Fruit fly (Drosophila melanogaster): ENCODE results near the gene Mipp1.

Mipp1 gene

dm6 chr3L:16567495-16567894 lies 5.6 kb downstream of the Mipp1 start (continued):
- TF ChIP-seq bsh (GFP tag; optimal IDR thresholded peaks at IDR 0.05): peak in 1 of 2 experiments; percentile 84
- TF ChIP-seq CG18764 (GFP tag; optimal IDR thresholded peaks at IDR 0.05): peak; percentile 46
- TF ChIP-seq Lhr (GFP tag; optimal IDR thresholded peaks at IDR 0.05): peak; percentile 23
- TF ChIP-seq MESR4 (GFP tag; optimal IDR thresholded peaks at IDR 0.05): no peak
- peak; percentile 50 for TF ChIP-seq E2f1 (GFP tag; IDR thresholded peaks at IDR 0.05)
- TF ChIP-seq kah (GFP tag; optimal IDR thresholded peaks at IDR 0.05): peak; percentile 98
- TF ChIP-seq CG17359 (tag; optimal IDR thresholded peaks at IDR 0.05): peak; percentile 78
- TF ChIP-seq Asciz (GFP tag; optimal IDR thresholded peaks at IDR 0.05): peak; percentile 71
- no peak for TF ChIP-seq hb (GFP tag; IDR thresholded peaks at IDR 0.05; ENCODE audit: partially characterized antibody)
- no peak for TF ChIP-seq crol (GFP tag; IDR thresholded peaks at IDR 0.05)
- peak; percentile 77 for TF ChIP-seq CG18262 (tag; optimal IDR thresholded peaks at IDR 0.05)
- TF ChIP-seq HLH3B (GFP tag; IDR thresholded peaks at IDR 0.05): peak; percentile 67
- peak; percentile 30 for TF ChIP-seq CG33557 (GFP tag; optimal IDR thresholded peaks at IDR 0.05)
- TF ChIP-seq Ptx1 (GFP tag; IDR thresholded peaks at IDR 0.05): peak; percentile 61
- peak; percentile 33 for TF ChIP-seq CG11723 (GFP tag; optimal IDR thresholded peaks at IDR 0.05)

DNA sequence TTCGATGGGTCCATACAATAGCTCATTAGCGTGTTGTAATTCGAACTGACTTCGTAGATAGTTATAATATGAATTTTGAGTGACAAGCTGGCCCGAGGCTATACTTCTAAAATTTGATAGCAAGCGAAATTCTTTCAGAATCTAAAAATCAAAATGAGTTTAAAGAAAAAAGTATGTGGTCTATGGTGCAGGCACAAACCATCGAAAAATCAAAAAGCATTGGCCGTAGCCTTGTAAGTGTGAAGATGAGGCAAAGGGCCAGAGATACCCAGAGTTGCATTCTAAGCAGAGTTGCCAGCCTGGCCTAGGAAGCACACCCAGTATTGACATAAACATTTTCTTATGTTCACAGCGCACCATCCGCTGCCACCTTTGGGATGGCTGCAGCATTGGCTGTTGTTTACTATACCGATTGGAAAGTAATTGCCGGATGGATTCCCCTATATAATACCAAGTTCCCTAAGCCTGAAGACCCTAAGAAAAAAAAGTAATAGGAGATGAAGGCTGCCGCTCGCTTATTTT lies 6.4 kb downstream of the Mipp1 start, which contains the start of gene UQCR-6.4L:
UQCR-6.4L (plus strand) TSS at position 51 of the 522 bp plus-strand sequence.
- TF ChIP-seq lov (optimal IDR thresholded peaks at IDR 0.05) (no peak), lov (GFP tag; IDR thresholded peaks at IDR 0.05) (no peak), zen (tag; optimal IDR thresholded peaks at IDR 0.05) (no peak), amos (GFP tag; IDR thresholded peaks at IDR 0.05; ENCODE audit: partially characterized antibody) (peak; percentile 8; the same call in 1 of the 2 replicates), row (GFP tag; IDR thresholded peaks at IDR 0.05) (0 out of 3 replicates have a peak, but pooled peaks have one; percentile 7), stwl (tag; optimal IDR thresholded peaks at IDR 0.05) (peak; percentile 97), otp (GFP tag; IDR thresholded peaks at IDR 0.05) (no peak), Antp (GFP tag; optimal IDR thresholded peaks at IDR 0.05) (no peak), CG10274 (GFP tag; optimal IDR thresholded peaks at IDR 0.05) (no peak), Med (GFP tag) (peak; percentile 34), ken (GFP tag; IDR thresholded peaks at IDR 0.05) (0 out of 3 replicates have a peak, but pooled peaks have one; percentile 10), sens (GFP tag) (peak; percentile 65), Usf (GFP tag; optimal IDR thresholded peaks at IDR 0.05) (no peak), bigmax (GFP tag; optimal IDR thresholded peaks at IDR 0.05) (no peak), eyg (GFP tag; optimal IDR thresholded peaks at IDR 0.05) (no peak), CG2116 (GFP tag; optimal IDR thresholded peaks at IDR 0.05) (peak; percentile 64)

DNA sequence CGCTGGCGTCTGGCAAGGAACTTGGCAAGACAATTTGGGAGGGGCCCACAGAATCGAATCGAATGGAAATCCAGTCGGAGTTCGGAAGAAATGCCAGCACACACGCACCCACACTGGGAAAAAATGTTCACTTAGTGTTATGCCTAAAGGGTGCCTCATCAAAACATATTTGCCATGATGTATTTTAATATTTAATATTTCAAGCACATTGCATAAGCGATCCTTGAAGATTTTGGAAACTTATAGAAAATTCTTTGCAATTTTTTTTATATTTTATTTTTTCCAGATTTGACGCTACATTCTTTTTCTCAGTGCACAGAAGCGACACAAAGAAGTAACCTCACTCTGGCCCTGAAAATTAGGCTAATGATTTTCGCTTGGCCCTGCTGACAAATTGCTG lies 7.0 kb downstream of the Mipp1 start:
- TF ChIP-seq Hsf (GFP tag; optimal IDR thresholded peaks at IDR 0.05) (peak; percentile 12), stwl (tag; optimal IDR thresholded peaks at IDR 0.05) (no peak), emc (GFP tag; optimal IDR thresholded peaks at IDR 0.05) (no peak), lola (GFP tag; optimal IDR thresholded peaks at IDR 0.05) (peak in 1 of 3 experiments; percentile 21), Xrp1 (GFP tag; IDR thresholded peaks at IDR 0.05) (peak; percentile 51; the same call in 1 of the 2 replicates), Xbp1 (GFP tag; optimal IDR thresholded peaks at IDR 0.05) (peak; percentile 14), slbo (GFP tag; IDR thresholded peaks at IDR 0.05) (no peak), CG11504 (tag; optimal IDR thresholded peaks at IDR 0.05) (peak; percentile 39), mld (GFP tag; IDR thresholded peaks at IDR 0.05; ENCODE audit: partially characterized antibody) (no peak), nmo (GFP tag; optimal IDR thresholded peaks at IDR 0.05) (peak; percentile 13), Atf6 (GFP tag; IDR thresholded peaks at IDR 0.05) (peak; percentile 25; the same call in 1 of the 2 replicates), CG12391 (tag; optimal IDR thresholded peaks at IDR 0.05) (peak; percentile 29), E2f2 (GFP tag; IDR thresholded peaks at IDR 0.05) (no peak), tgo (GFP tag; IDR thresholded peaks at IDR 0.05) (peak; percentile 27; the same call in 1 of the 3 replicates), CG10979 (tag; optimal IDR thresholded peaks at IDR 0.05) (peak; percentile 43), pan (optimal IDR thresholded peaks at IDR 0.05) (no peak), pan (GFP tag; optimal IDR thresholded peaks at IDR 0.05 in 1 of 2, IDR thresholded peaks at IDR 0.05 in 1 of 2) (peak in 1 of 2 experiments; percentile 25), CG4404 (GFP tag; IDR thresholded peaks at IDR 0.05) (no peak), Ptx1 (GFP tag; IDR thresholded peaks at IDR 0.05) (peak; percentile 23; the same call in 1 of the 2 replicates), ftz-f1 (GFP tag; optimal IDR thresholded peaks at IDR 0.05) (no peak)
